Worm (Caenorhabditis elegans) whole organism, mixed stage, embryonic: ENCODE data around the gene T01C1.4.

Experiments
- blmp-1 ChIP-seq: fragments of 150-350 bp; optimal IDR thresholded peaks from 2 replicates; lab custom pipeline; 2014; ENCODE audit warnings: missing biosample characterization, missing genetic modification characterization
- ceh-43 ChIP-seq: fragments of 200-800 bp; sonication (Bioruptor generic); optimal IDR thresholded peaks from 2 replicates; lab custom pipeline; 2018; ENCODE audit warnings: mild to moderate bottlenecking, missing genetic modification characterization, moderate library complexity, missing compliant biosample characterization
- ces-1 ChIP-seq: fragments of 150-350 bp; optimal IDR thresholded peaks from 2 replicates; lab custom pipeline; 2014; ENCODE audit warnings: missing biosample characterization, missing genetic modification reagents, missing genetic modification characterization
- drap-1 ChIP-seq: fragments of 200-800 bp; sonication (Bioruptor generic); optimal IDR thresholded peaks from 3 replicates; lab custom pipeline; 2018; ENCODE audit warnings: mild to moderate bottlenecking, missing genetic modification characterization, missing compliant biosample characterization
- elt-3 ChIP-seq: fragments of 150-350 bp; optimal IDR thresholded peaks from 2 replicates; lab custom pipeline; 2014; ENCODE audit warnings: missing biosample characterization, missing genetic modification characterization
- flh-1 ChIP-seq: fragments of 200-800 bp; sonication (Bioruptor generic); optimal IDR thresholded peaks from 2 replicates; lab custom pipeline; 2018; ENCODE audit warnings: mild to moderate bottlenecking, missing genetic modification characterization, moderate library complexity, missing compliant biosample characterization
- mep-1 ChIP-seq: fragments of 150-350 bp; optimal IDR thresholded peaks from 2 replicates; lab custom pipeline; 2017; ENCODE audit warnings: missing biosample characterization, missing genetic modification reagents, missing genetic modification characterization, inconsistent platforms
- nhr-12 ChIP-seq: fragments of 150-350 bp; optimal IDR thresholded peaks from 2 replicates; lab custom pipeline; 2014; ENCODE audit warnings: missing biosample characterization, missing genetic modification characterization
- nhr-237 ChIP-seq: fragments of 150-350 bp; optimal IDR thresholded peaks from 2 replicates; lab custom pipeline; 2014; ENCODE audit warnings: missing biosample characterization, missing genetic modification characterization
- pha-4 ChIP-seq: fragments of 150-350 bp; optimal IDR thresholded peaks from 2 replicates; lab custom pipeline; 2018; ENCODE audit warnings: missing biosample characterization, missing genetic modification reagents, missing genetic modification characterization
- sem-2 ChIP-seq: fragments of 200-800 bp; sonication (Bioruptor generic); optimal IDR thresholded peaks from 2 replicates; lab custom pipeline; 2018; ENCODE audit warnings: mild to moderate bottlenecking, missing genetic modification characterization, missing compliant biosample characterization
- snpc-4 ChIP-seq: fragments of 150-350 bp; optimal IDR thresholded peaks from 2 replicates; lab custom pipeline; 2014; ENCODE audit warnings: missing biosample characterization, missing genetic modification characterization
- unc-62 ChIP-seq: fragments of 150-350 bp; optimal IDR thresholded peaks from 2 replicates; lab custom pipeline; 2014; ENCODE audit warnings: missing biosample characterization, missing genetic modification reagents, missing genetic modification characterization
- ztf-11 ChIP-seq: fragments of 150-350 bp; optimal IDR thresholded peaks from 2 replicates; lab custom pipeline; 2014; ENCODE audit warnings: missing biosample characterization, missing genetic modification characterization

DNA sequence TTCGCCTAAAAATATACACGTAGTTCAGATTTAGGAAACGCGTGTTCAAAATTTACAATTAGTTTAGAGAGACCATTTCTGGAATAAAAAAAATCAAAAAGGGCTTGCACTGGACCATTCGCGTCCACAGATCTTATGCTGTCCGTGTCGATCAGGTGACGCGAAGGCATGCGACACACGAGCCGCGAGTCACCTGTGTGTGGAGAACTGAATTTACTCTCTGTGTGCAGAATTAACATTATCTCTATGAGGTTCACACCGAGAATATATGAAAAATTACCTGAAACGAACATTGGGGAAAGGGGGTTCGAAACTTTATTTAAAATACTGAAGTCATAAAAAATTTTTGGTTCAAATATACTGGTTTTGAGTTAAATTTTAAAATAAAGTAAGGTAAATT lies 10.8 kb upstream of the T01C1.4 start:
- TF ChIP-seq ceh-43 (GFP tag; lab: Kevin White, UChicago) (no peak), ces-1 (GFP tag; lab: Kevin White, UChicago) (no peak), pha-4 (tag; lab: Kevin White, UChicago) (no peak), nhr-12 (no peak), ztf-11 (no peak), blmp-1 (tag; lab: Kevin White, UChicago) (no peak), unc-62 (GFP tag; lab: Kevin White, UChicago) (no peak), mep-1 (no peak), drap-1 (no peak), snpc-4 (tag; lab: Kevin White, UChicago) (no peak), elt-3 (tag; lab: Kevin White, UChicago) (no peak), flh-1 (GFP tag; lab: Kevin White, UChicago) (no peak), sem-2 (no peak), nhr-237 (tag; lab: Kevin White, UChicago) (no peak)
